Worm (Caenorhabditis elegans) whole organism, L2 larva: ENCODE data around the gene tmbi-4.
A peak's percentile ranks its signal among the peaks of the same experiment; 100 is the strongest.

Experiments used
- R02D3.7 ChIP-seq: fragments of 150-350 bp; optimal IDR thresholded peaks from 2 replicates; lab custom pipeline; 2014; ENCODE audit warnings: missing biosample characterization, missing genetic modification characterization
- elt-1 ChIP-seq: fragments of 150-350 bp; optimal IDR thresholded peaks from 2 replicates; lab custom pipeline; 2014; ENCODE audit warnings: missing biosample characterization, missing genetic modification characterization
- fos-1 ChIP-seq: fragments of 150-350 bp; optimal IDR thresholded peaks from 2 replicates; lab custom pipeline; 2014; ENCODE audit warnings: missing biosample characterization, missing genetic modification characterization
- lin-39 ChIP-seq: fragments of 150-350 bp; optimal IDR thresholded peaks from 2 replicates; lab custom pipeline; 2014; ENCODE audit warnings: missing biosample characterization, missing genetic modification reagents, missing genetic modification characterization
- mdl-1 ChIP-seq, 2 experiments: fragments of 150-350 bp in 1 of 2; sonication (generic microtip) in 1 of 2; optimal IDR thresholded peaks; 2 replicates each; lab custom pipeline; 2017; ENCODE audit warnings: missing biosample characterization in 2 of 2, missing genetic modification characterization in 2 of 2
- nhr-23 ChIP-seq: fragments of 150-350 bp; optimal IDR thresholded peaks from 2 replicates; lab custom pipeline; 2014; ENCODE audit warnings: missing biosample characterization, missing genetic modification reagents, missing genetic modification characterization
- sma-9 ChIP-seq, 2 experiments: fragments of 150-350 bp in 1 of 2; sonication (generic microtip) in 1 of 2; optimal IDR thresholded peaks; 2 replicates each; lab custom pipeline; 2014 to 2016; ENCODE audit warnings: missing genetic modification characterization in 2 of 2, mild to moderate bottlenecking in 1 of 2, missing biosample characterization in 1 of 2, missing compliant biosample characterization in 1 of 2, missing genetic modification reagents in 1 of 2, moderate library complexity in 1 of 2
- zag-1 ChIP-seq: fragments of 150-350 bp; optimal IDR thresholded peaks from 2 replicates; lab custom pipeline; 2014; ENCODE audit warnings: missing biosample characterization, missing genetic modification characterization

- TF ChIP-seq mdl-1 (tag; optimal IDR thresholded peaks at IDR 0.05; lab: Kevin White, UChicago) (no peak), sma-9 (GFP tag; optimal IDR thresholded peaks at IDR 0.05; lab: Kevin White, UChicago) (peak; percentile 55), sma-9 (tag; optimal IDR thresholded peaks at IDR 0.05; lab: Kevin White, UChicago) (no peak), nhr-23 (tag; lab: Kevin White, UChicago) (no peak), fos-1 (tag; lab: Kevin White, UChicago) (peak; percentile 65), elt-1 (tag; lab: Kevin White, UChicago) (no peak), R02D3.7 (no peak), zag-1 (tag; lab: Kevin White, UChicago) (no peak), lin-39 (tag; lab: Kevin White, UChicago) (no peak)
These were observed at the start of gene tmbi-4 for ce11 chrX:9150269-9150744.
